Worm (Caenorhabditis elegans) whole organism, late embryonic: ENCODE results near the gene H11E01.2.

Source experiments
- F13H6.1 ChIP-seq: sonication (generic microtip); optimal IDR thresholded peaks from 2 replicates; lab custom pipeline; 2016; ENCODE audit warnings: missing genetic modification characterization, missing compliant biosample characterization
- ama-1 ChIP-seq: fragments of 150-350 bp; optimal IDR thresholded peaks from 2 replicates; lab custom pipeline; 2014
- nfya-1 ChIP-seq: sonication (generic microtip); optimal IDR thresholded peaks from 2 replicates; lab custom pipeline; 2017; ENCODE audit warnings: missing genetic modification characterization, mild to moderate bottlenecking, missing compliant biosample characterization, antibody characterized with exemption, moderate library complexity
- unc-42 ChIP-seq: sonication (generic microtip); optimal IDR thresholded peaks from 2 replicates; lab custom pipeline; 2016; ENCODE audit warnings: missing genotype, missing genetic modification characterization, missing compliant biosample characterization
- unc-55 ChIP-seq: sonication (generic microtip); optimal IDR thresholded peaks from 2 replicates; lab custom pipeline; 2017; ENCODE audit warnings: missing biosample characterization, missing genetic modification reagents, missing genetic modification characterization

DNA sequence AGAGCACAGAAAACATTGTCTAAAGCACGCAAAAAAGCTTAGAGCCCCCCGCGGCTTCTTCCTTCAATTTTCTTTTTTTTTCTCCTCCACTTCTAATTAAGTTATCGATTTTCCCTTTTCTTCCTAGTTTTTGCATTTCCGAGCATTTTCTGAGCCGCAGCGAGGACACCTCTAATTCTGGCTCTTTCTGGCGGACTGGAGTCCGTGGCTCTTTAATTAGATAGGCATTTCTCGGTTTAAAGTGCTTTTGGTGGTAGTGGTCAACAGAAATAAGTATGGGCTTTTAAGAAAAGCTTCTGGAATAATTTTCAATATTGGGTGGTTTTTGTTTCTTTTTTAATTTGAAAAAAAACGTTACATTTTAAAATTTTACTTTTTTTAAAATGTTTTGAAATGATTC is 19.3 kb upstream of the H11E01.2 start:
- no peak for TF ChIP-seq nfya-1 (tag; lab: Kevin White, UChicago)
- TF ChIP-seq ama-1 (lab: Kevin White, UChicago) = no peak
- TF ChIP-seq unc-55 (GFP tag; lab: Kevin White, UChicago) = no peak
- TF ChIP-seq F13H6.1 (tag; lab: Kevin White, UChicago) = no peak
- peak; percentile 68 for TF ChIP-seq unc-42
